Worm (Caenorhabditis elegans): ENCODE data around the gene Y7A9D.1.

- TF ChIP-seq unc-62 (GFP tag; optimal IDR thresholded peaks at IDR 0.05) (no peak), nhr-237 (tag; optimal IDR thresholded peaks at IDR 0.05) (no peak), unc-120 (tag; optimal IDR thresholded peaks at IDR 0.05; ENCODE audit: poor library complexity, severe bottlenecking) (no peak), elt-3 (tag; optimal IDR thresholded peaks at IDR 0.05) (no peak), lin-13 (tag; optimal IDR thresholded peaks at IDR 0.05) (no peak), ztf-11 (tag; optimal IDR thresholded peaks at IDR 0.05) (no peak), snpc-4 (tag; optimal IDR thresholded peaks at IDR 0.05) (no peak), pha-4 (tag; optimal IDR thresholded peaks at IDR 0.05) (no peak)
These were observed 1.1 kb downstream of the Y7A9D.1 start for ce11 chrIV:16380937-16381336.
